Worm (Caenorhabditis elegans): ENCODE measurements around the gene F36F12.7.

Gene F36F12.7

ce11 chrV:2146795-2147194, 47.7 kb downstream of the F36F12.7 start, which contains the start of gene srbc-20:
Gene srbc-20, plus strand, starts transcription at chrV:2147095.
- TF ChIP-seq unc-55 (GFP tag; optimal IDR thresholded peaks at IDR 0.05) = no peak
- TF ChIP-seq unc-39 (tag; optimal IDR thresholded peaks at IDR 0.05) = no peak
- no peak for TF ChIP-seq crh-2 (tag; optimal IDR thresholded peaks at IDR 0.05)
- no peak for TF ChIP-seq nhr-77 (tag; optimal IDR thresholded peaks at IDR 0.05)
- TF ChIP-seq blmp-1 (tag; optimal IDR thresholded peaks at IDR 0.05; ENCODE audit: insufficient read depth) = no peak
- TF ChIP-seq F13H6.1 (tag; optimal IDR thresholded peaks at IDR 0.05) = no peak

- no peak for TF ChIP-seq C34F6.9 (tag; optimal IDR thresholded peaks at IDR 0.05)
- no peak for TF ChIP-seq skn-1 (tag; optimal IDR thresholded peaks at IDR 0.05)
- no peak for TF ChIP-seq elt-1 (tag; optimal IDR thresholded peaks at IDR 0.05)
- no peak for TF ChIP-seq F13H6.1 (tag; optimal IDR thresholded peaks at IDR 0.05)
- no peak for TF ChIP-seq fos-1 (tag; optimal IDR thresholded peaks at IDR 0.05)
- no peak for TF ChIP-seq ama-1 (optimal IDR thresholded peaks at IDR 0.05)
- TF ChIP-seq zag-1 (tag; optimal IDR thresholded peaks at IDR 0.05) = no peak
- TF ChIP-seq snpc-4 (tag; optimal IDR thresholded peaks at IDR 0.05) = no peak
These were observed 50.3 kb downstream of the F36F12.7 start, which contains the start of gene C45H4.21 for ce11 chrV:2149432-2149831. Gene C45H4.21, minus strand, starts transcription at chrV:2149532.

Data from whole organism, L2 larva.